Worm (Caenorhabditis elegans): ENCODE results near the gene F17A2.13.
A peak's percentile ranks its signal among the peaks of the same experiment; 100 is the strongest.

Gene F17A2.13

ce11 chrX:12350207-12350606 lies 28.8 kb downstream of the F17A2.13 start, which contains the start of gene F42F12.3:
TSS of gene F42F12.3 (plus strand) at chrX:12350578.
- no peak for TF ChIP-seq unc-62 (GFP tag; optimal IDR thresholded peaks at IDR 0.05)

ce11 chrX:12352872-12353271 lies 31.4 kb downstream of the F17A2.13 start, which contains the start of gene F42F12.4:
TSS of gene F42F12.4 (minus strand) at chrX:12352947.
- TF ChIP-seq unc-62 (GFP tag; optimal IDR thresholded peaks at IDR 0.05): no peak

ce11 chrX:12356581-12356980 lies 35.1 kb downstream of the F17A2.13 start, which contains the start of gene nspc-12:
TSS of gene nspc-12 (minus strand) at chrX:12356681.
- no peak for TF ChIP-seq unc-62 (GFP tag; optimal IDR thresholded peaks at IDR 0.05)

ce11 chrX:12357127-12357526 lies 35.7 kb downstream of the F17A2.13 start, which contains the start of gene nspc-13:
TSS of gene nspc-13 (plus strand) at chrX:12357427.
- TF ChIP-seq unc-62 (GFP tag; optimal IDR thresholded peaks at IDR 0.05): no peak

- TF ChIP-seq unc-62 (GFP tag; optimal IDR thresholded peaks at IDR 0.05): no peak
Observed at ce11 chrX:12358957-12359356, 37.5 kb downstream of the F17A2.13 start, which contains the start of gene nspc-14. TSS of gene nspc-14 (minus strand) at chrX:12359057.

ce11 chrX:12360444-12360843 lies 39.0 kb downstream of the F17A2.13 start, which contains the start of the genes nspc-15 and F19H6.6:
TSS of gene nspc-15 (plus strand) at chrX:12360744.
TSS of gene F19H6.6 (plus strand) at chrX:12360827.
- TF ChIP-seq unc-62 (GFP tag; optimal IDR thresholded peaks at IDR 0.05): no peak

ce11 chrX:12362951-12363486 lies 41.6 kb downstream of the F17A2.13 start:
- TF ChIP-seq unc-62 (GFP tag; optimal IDR thresholded peaks at IDR 0.05): peak; percentile 33

- TF ChIP-seq unc-62 (GFP tag; optimal IDR thresholded peaks at IDR 0.05): no peak
Observed at ce11 chrX:12364804-12365203, 43.3 kb downstream of the F17A2.13 start, which contains the start of gene F19H6.5. TSS of gene F19H6.5 (minus strand) at chrX:12364904.

ce11 chrX:12365388-12365787 lies 43.9 kb downstream of the F17A2.13 start, which contains the start of gene F19H6.4:
TSS of gene F19H6.4 (plus strand) at chrX:12365688.
- TF ChIP-seq unc-62 (GFP tag; optimal IDR thresholded peaks at IDR 0.05): no peak

- TF ChIP-seq unc-62 (GFP tag; optimal IDR thresholded peaks at IDR 0.05): no peak
Observed at ce11 chrX:12367498-12367897, 46.0 kb downstream of the F17A2.13 start.

ce11 chrX:12371321-12371720 lies 49.9 kb downstream of the F17A2.13 start, which contains the start of gene rif-1.2:
TSS of gene rif-1.2 (minus strand) at chrX:12371421.
- no peak for TF ChIP-seq unc-62 (GFP tag; optimal IDR thresholded peaks at IDR 0.05)

All from whole organism, dauer.